Fruit fly (Drosophila melanogaster): ENCODE data around the gene Reps.

DNA sequence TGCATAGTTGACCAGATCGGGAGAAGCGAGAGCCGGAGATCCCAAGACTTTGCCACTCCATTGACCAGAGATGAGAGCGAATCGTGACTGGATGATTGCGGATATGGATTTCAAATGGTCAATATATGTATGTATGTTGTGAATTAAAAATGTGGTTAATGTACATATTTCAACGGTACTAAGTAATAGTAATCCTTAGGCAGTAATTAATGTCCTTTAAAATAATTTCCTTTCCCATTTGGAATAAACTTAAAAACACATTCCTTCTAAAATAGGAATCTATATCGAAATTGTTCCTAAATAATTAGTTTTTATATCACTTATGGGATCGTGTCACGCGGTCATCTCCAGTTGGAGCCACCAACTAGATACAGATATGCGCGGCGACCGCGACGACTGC lies 32.5 kb downstream of the Reps start:
- TF ChIP-seq Myc (optimal IDR thresholded peaks at IDR 0.05) (no peak), fru (GFP tag; optimal IDR thresholded peaks at IDR 0.05) (no peak), N (GFP tag; optimal IDR thresholded peaks at IDR 0.05) (no peak), br (GFP tag; optimal IDR thresholded peaks at IDR 0.05) (peak; percentile 9)

Data from whole organism, wandering third instar larva.